Fruit fly (Drosophila melanogaster) whole organism, larva: ENCODE measurements around the gene CG11456.

Source experiments
- noc ChIP-seq: fragments of 200-800 bp; sonication (Bioruptor generic); optimal IDR thresholded peaks from 3 replicates; lab custom pipeline; 2019; ENCODE audit warnings: missing biosample characterization, mild to moderate bottlenecking, missing genetic modification characterization, moderate library complexity

The CG11456 gene

DNA sequence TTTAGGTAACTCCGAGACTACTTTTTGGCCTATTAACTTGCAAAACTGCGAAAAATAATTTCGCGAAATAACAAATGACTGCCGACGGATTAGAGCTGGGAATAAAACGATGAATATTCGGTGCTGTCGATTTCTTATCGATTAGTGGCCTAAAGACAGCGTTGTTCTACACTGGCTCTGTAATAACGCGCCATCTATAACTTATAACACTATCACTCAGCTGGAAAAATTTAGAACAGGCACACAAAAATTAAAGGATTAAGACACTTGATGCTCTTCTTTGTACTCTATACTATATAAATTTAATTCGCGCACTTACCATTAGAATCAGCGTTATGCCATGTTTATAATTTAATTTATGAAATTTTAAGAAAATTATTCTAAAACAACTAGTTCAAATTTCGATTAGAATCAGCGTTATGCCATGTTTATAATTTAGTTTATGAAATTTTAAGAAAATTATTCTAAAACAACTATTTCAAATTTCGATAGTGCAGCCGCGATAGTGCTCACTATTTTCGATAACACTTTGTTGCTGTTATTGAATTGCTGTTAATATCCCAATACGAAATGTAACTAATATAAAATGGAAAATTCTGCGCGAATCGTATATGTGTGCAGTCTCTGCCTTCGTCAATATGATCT, at the start of gene CG11456, which contains the start of gene CSN3:
Gene CG11456 (plus strand): TSS at position 523 of the 645 bp plus-strand sequence.
Gene CSN3 (minus strand): TSS at position 112 of the 645 bp plus-strand sequence.
- no peak for TF ChIP-seq noc (tag; lab: Kevin White, UChicago)

- TF ChIP-seq noc (tag; lab: Kevin White, UChicago), result no peak
Measured at dm6 chr3L:20792693-20793092, 49.1 kb upstream of the CG11456 start, which contains the start of gene Six4. Gene Six4, minus strand, starts transcription at chr3L:20792777.

DNA sequence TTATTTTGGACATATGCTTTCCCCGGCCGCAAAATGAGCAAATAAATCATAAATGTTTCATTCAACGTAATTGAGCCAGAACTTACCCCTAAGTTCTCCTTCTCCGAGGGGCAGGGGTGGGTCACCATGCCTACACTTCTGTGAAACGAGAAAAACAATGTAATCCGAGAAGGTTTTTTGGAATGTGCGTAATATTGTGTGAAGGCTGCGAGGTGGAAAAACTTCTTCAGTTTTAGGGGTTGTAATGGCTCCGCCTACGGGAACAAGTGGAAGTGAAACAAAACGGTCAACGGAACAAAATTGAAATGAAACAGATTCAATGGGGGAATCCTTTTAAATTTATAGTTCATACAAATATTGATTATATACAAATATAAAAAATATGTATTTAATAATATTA, 45.0 kb upstream of the CG11456 start:
- TF ChIP-seq noc (tag; lab: Kevin White, UChicago), result no peak

DNA sequence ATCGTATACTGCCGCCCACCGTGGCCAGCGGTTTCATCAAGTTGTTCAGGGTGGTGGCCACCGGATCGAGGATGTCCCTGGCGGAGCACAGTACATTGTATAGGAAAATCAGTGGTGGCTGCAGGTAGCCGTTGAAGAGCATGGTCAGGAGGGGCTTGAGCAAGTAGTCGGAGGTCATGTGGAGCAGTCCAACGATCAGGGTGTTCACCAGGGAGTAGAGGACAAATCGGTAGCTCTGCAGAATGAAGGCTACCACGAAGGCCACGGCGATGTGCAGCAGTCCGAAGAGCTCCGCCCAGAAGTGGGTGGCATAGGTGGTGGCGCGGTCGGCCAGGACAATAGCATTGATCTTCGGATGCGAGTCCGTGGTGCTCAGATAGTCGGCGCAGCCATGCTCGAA, 44.4 kb upstream of the CG11456 start:
- no peak for TF ChIP-seq noc (tag; lab: Kevin White, UChicago)

- TF ChIP-seq noc (tag; lab: Kevin White, UChicago), result no peak
Measured at dm6 chr3L:20798325-20798846, 43.4 kb upstream of the CG11456 start, which contains the start of the genes CG3698 and tzn. Gene CG3698, minus strand, starts transcription at chr3L:20798375. Gene tzn, plus strand, starts transcription at chr3L:20798645.

DNA sequence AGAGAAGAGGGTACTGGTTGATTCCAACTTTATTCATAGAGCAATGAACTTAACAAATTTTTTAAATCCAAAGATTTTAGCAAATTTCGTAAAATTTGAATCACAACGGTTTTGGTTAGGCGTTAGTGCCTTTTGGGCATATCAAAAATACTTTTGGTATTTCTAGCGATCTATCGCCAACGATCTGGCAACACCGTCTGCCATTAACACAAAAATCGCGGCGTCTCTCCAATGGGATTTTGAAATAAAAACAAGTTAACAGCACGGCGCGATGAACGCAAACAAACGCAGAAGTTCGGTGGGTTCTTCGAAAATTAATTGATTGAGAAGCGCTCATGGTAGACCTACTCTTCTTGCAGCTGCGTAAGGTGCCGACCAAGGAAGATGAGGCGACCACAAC, 41.6 kb upstream of the CG11456 start, which contains the start of gene Spc105R:
Gene Spc105R (plus strand): TSS at position 203 of the 400 bp plus-strand sequence.
- no peak for TF ChIP-seq noc (tag; lab: Kevin White, UChicago)

dm6 chr3L:20809088-20809999, 32.4 kb upstream of the CG11456 start, which contains the start of the genes CG3634 and HIPP1:
Gene CG3634, minus strand, starts transcription at chr3L:20809272.
Gene HIPP1, plus strand, starts transcription at chr3L:20809669.
- no peak for TF ChIP-seq noc (tag; lab: Kevin White, UChicago)

DNA sequence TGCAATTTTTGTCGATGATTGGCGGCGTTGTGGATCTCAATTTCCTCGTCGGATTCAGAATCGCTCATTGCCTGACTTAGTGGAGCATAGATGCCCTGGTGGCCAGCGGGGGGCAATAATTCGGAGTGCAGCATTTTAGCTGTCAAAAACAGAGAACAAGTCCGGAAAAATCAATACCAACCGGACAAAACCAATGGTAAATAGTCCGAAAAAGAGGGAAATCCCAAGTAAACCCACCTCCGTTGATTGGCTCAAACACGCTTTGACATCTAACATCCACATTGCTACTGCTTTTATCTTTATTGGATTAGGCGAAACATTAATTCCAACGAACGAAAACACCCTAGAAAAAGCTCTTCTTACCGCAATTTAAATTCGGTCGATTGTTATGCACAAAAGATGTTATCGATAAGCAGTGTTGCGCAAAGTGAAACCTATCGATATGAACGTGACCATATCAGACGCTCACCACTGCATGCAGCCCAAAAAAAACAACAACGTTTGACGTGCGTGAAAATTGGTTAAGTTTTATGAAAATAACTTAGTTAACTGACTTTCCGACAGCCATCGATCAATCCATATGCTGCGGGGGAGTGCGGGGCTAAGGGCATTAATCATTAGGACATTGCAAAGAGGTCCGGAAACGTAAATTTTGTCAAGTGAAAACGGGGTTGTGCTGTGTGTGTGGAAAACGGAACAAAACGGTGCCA, 26.0 kb upstream of the CG11456 start, which contains the start of the genes CG3618 and Pka-R1:
Gene CG3618 (minus strand): TSS at position 410 of the 710 bp plus-strand sequence.
Gene Pka-R1 (plus strand): TSS at position 453 of the 710 bp plus-strand sequence.
- no peak for TF ChIP-seq noc (tag; lab: Kevin White, UChicago)

DNA sequence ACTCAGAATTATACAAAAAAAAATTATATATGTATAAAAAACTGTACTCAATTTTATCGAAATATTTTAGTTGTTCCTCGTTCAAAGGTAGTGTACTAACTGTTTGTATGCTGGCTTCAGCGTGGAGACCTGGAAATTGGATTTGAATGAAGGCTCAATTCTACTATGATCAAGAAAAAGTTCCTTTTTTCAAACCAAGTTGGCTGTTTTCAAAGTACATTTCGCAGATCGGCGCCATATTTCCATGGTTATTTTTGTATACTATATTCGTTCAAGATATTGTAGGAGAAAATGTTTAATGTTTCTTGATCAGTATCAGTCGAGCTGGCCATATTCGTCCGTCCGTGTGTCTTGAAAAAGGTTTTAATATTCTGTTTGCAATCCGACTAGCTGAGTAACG, 23.9 kb upstream of the CG11456 start, which contains the start of gene Mst77F:
Gene Mst77F (minus strand): TSS at position 101 of the 400 bp plus-strand sequence.
- no peak for TF ChIP-seq noc (tag; lab: Kevin White, UChicago)

- no peak for TF ChIP-seq noc (tag; lab: Kevin White, UChicago)
Measured at dm6 chr3L:20823206-20823803, 18.5 kb upstream of the CG11456 start.

DNA sequence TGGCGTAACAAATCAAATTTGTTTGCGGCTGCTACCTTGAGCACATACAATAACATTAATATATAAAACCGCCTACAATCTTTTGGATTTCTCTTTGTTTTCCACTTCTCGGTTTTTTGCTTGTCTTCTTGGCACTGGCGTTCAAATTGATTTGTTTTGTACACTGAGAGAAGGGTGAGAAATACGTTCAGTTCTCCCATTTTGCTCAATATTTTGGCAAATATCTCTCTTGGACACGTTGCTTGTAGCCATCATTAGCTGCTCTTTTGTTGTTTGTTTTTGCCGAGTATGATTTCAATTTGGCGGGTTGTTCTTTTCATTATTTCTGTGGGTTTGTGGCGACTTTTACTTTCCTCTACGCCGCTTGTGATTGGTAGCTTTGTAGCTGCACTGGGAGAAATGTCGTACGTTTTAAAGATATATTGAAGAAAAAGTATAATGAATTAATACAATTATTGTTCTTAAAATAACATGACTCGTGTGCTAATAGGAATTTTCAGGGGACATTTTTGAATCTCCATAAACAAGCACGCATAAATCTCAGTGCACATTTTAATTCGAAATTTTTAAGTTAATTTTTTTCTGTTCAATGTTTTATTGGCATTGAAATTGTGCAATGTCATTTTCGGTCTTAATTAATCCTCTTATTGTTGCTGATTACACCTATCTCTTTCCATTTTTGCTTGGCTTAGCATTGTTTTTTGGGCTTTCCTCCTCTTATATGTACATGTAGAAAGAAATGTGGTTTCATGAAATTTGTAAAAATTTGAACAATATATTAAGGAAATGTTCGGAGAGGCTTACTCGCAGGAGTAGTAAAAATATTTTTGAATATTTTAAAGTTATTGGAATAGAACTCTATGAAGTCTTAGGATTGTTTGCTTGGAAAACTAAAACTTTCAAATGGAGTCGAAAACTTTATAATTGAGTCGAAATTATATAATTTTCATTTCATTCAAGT, 14.6 kb upstream of the CG11456 start:
- TF ChIP-seq noc (tag; lab: Kevin White, UChicago), result peak; percentile 43

DNA sequence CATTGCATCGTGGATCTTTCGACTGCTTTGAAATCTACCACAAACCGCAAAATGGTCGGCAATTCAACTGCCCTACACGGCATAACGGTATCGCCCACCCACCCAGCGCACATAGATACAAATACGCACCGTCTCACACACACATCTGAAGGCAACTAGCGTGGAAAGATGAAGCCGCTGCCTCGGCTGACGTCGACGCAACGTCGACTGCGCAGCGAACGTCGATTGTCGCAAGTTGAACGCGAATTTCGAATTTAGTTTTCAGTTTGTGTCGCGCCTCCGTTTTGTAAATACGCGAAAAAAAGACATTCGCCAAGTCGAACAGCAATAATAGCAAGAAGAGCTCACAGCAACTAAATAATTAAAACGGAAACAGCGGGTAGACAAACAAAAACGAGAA, 13.8 kb upstream of the CG11456 start:
- TF ChIP-seq noc (tag; lab: Kevin White, UChicago), result no peak

dm6 chr3L:20830361-20830760, 11.4 kb upstream of the CG11456 start:
- TF ChIP-seq noc (tag; lab: Kevin White, UChicago), result no peak
